Fruit fly (Drosophila melanogaster): Measurements from ENCODE around the gene CG5039.

Gene CG5039

dm6 chr3R:25637294-25638174, 40.9 kb upstream of the CG5039 start, which contains the start of gene jigr1 (continued):
- TF ChIP-seq tna (GFP tag; IDR thresholded peaks at IDR 0.05; ENCODE audit: partially characterized antibody) (no peak), croc (GFP tag; conservative IDR thresholded peaks at IDR 0.05) (no peak), Mad (GFP tag; optimal IDR thresholded peaks at IDR 0.05) (no peak), Dip3 (GFP tag; optimal IDR thresholded peaks at IDR 0.05) (no peak), CG12104 (GFP tag; optimal IDR thresholded peaks at IDR 0.05) (no peak), pros (GFP tag; optimal IDR thresholded peaks at IDR 0.05) (peak; percentile 97), CG2120 (GFP tag; optimal IDR thresholded peaks at IDR 0.05) (no peak), unc-4 (GFP tag; IDR thresholded peaks at IDR 0.05; ENCODE audit: partially characterized antibody) (no peak), HLH3B (GFP tag; IDR thresholded peaks at IDR 0.05) (no peak), sna (GFP tag; IDR thresholded peaks at IDR 0.05; ENCODE audit: partially characterized antibody) (no peak), nerfin-2 (GFP tag; IDR thresholded peaks at IDR 0.05; ENCODE audit: partially characterized antibody) (no peak), da (GFP tag; optimal IDR thresholded peaks at IDR 0.05) (no peak), Camta (GFP tag; optimal IDR thresholded peaks at IDR 0.05) (no peak), lilli (GFP tag; optimal IDR thresholded peaks at IDR 0.05) (peak; percentile 28), seq (GFP tag; IDR thresholded peaks at IDR 0.05) (no peak), ERR (GFP tag; optimal IDR thresholded peaks at IDR 0.05) (no peak), Optix (GFP tag; IDR thresholded peaks at IDR 0.05) (no peak), CG7839 (tag; optimal IDR thresholded peaks at IDR 0.05) (peak; percentile 52), CG17612 (GFP tag; IDR thresholded peaks at IDR 0.05) (no peak), CG18764 (GFP tag; optimal IDR thresholded peaks at IDR 0.05) (no peak), jumu (GFP tag; optimal IDR thresholded peaks at IDR 0.05) (no peak), ranshi (GFP tag; IDR thresholded peaks at IDR 0.05) (no peak), h (optimal IDR thresholded peaks at IDR 0.05) (no peak), kah (GFP tag; optimal IDR thresholded peaks at IDR 0.05) (no peak), CG11398 (GFP tag; optimal IDR thresholded peaks at IDR 0.05) (no peak), CG1024 (GFP tag; IDR thresholded peaks at IDR 0.05) (no peak), CG10274 (GFP tag; optimal IDR thresholded peaks at IDR 0.05) (no peak), CG11696 (GFP tag; IDR thresholded peaks at IDR 0.05) (no peak), Bgb (GFP tag; IDR thresholded peaks at IDR 0.05; ENCODE audit: partially characterized antibody) (no peak), CG8359 (GFP tag; optimal IDR thresholded peaks at IDR 0.05; ENCODE audit: borderline replicate concordance) (no peak), Dref (GFP tag; IDR thresholded peaks at IDR 0.05) (no peak), Side (GFP tag; optimal IDR thresholded peaks at IDR 0.05) (no peak), fru (optimal IDR thresholded peaks at IDR 0.05) (no peak), chinmo (GFP tag; IDR thresholded peaks at IDR 0.05; ENCODE audit: partially characterized antibody) (no peak), Awh (GFP tag; IDR thresholded peaks at IDR 0.05) (no peak), Hey (tag; optimal IDR thresholded peaks at IDR 0.05) (no peak), tap (tag; optimal IDR thresholded peaks at IDR 0.05) (no peak), CG10431 (GFP tag; optimal IDR thresholded peaks at IDR 0.05) (no peak), prd (optimal IDR thresholded peaks at IDR 0.05) (no peak), prd (GFP tag; IDR thresholded peaks at IDR 0.05) (peak; percentile 81; the same call in 2 of the 3 replicates), trh (GFP tag; optimal IDR thresholded peaks at IDR 0.05) (no peak), CG9797 (GFP tag; optimal IDR thresholded peaks at IDR 0.05) (no peak), CG13624 (GFP tag; optimal IDR thresholded peaks at IDR 0.05) (no peak), CG16813 (GFP tag; IDR thresholded peaks at IDR 0.05; ENCODE audit: partially characterized antibody) (no peak), CG16863 (GFP tag; optimal IDR thresholded peaks at IDR 0.05) (peak; percentile 29), ATbp (GFP tag; optimal IDR thresholded peaks at IDR 0.05) (no peak), CG3163 (GFP tag; optimal IDR thresholded peaks at IDR 0.05) (no peak), Antp (GFP tag; optimal IDR thresholded peaks at IDR 0.05) (no peak), grau (tag; optimal IDR thresholded peaks at IDR 0.05) (peak; percentile 39), CG7357 (GFP tag; IDR thresholded peaks at IDR 0.05) (no peak), br (optimal IDR thresholded peaks at IDR 0.05) (no peak), ttk (GFP tag; IDR thresholded peaks at IDR 0.05) (no peak)

Data from whole organism, embryonic.